Fruit fly (Drosophila melanogaster) whole organism, pupa: ENCODE measurements around the gene bnb.

Source experiments
- CG15710 ChIP-seq: fragments of 200-800 bp; sonication (Bioruptor generic); optimal IDR thresholded peaks from 2 replicates; lab custom pipeline; 2018; ENCODE audit warnings: missing biosample characterization, mild to moderate bottlenecking, missing genetic modification characterization, moderate library complexity
- CG34367 ChIP-seq: fragments of 200-800 bp; sonication (Bioruptor generic); optimal IDR thresholded peaks from 2 replicates; lab custom pipeline; 2018; ENCODE audit warnings: missing biosample characterization, mild to moderate bottlenecking, missing genetic modification characterization
- D1 ChIP-seq: fragments of 200-800 bp; sonication (Bioruptor generic); optimal IDR thresholded peaks from 2 replicates; lab custom pipeline; 2018; ENCODE audit warnings: missing biosample characterization, mild to moderate bottlenecking, missing genetic modification characterization, moderate library complexity
- Pif1B ChIP-seq: fragments of 200-800 bp; sonication (Bioruptor generic); optimal IDR thresholded peaks from 3 replicates; lab custom pipeline; 2016; ENCODE audit warnings: missing biosample characterization, missing genetic modification characterization
- Snoo ChIP-seq: fragments of 200-800 bp; sonication (Bioruptor generic); optimal IDR thresholded peaks from 3 replicates; lab custom pipeline; 2017; ENCODE audit warnings: missing biosample characterization, mild to moderate bottlenecking, missing genetic modification characterization, inconsistent platforms
- fd96Ca ChIP-seq: fragments of 200-800 bp; sonication (Bioruptor generic); IDR thresholded peaks from 3 replicates; pipeline ENCODE4 v1.3.6; 2022; ENCODE audit warnings: missing biosample characterization, missing genetic modification characterization

DNA sequence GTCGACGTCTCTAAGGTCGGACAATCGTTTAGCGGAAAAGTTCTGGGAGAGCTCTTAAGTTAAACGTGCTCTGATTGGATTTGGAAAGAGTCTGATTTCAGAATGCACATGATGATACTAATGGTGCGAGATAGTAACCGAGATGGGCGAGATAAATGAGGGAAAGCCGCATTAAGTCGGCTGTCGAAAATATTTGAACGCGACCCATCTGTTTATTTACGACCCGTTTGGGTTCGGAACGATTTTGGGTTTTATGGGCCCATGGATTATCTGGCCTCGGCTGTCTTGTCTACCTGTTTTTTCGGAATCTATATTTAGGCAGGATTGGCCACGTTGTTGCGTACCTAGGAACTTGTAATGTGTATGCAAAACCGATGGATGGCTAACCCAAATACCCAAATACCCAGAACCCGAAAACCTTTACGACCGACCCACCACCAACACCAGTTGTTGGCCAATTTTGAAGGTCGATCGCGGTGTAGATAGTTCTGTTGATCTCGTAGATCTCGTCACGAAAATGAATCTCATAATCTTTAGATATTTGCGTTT, 1.9 kb upstream of the bnb start:
- no peak for TF ChIP-seq CG15710 (tag; lab: Kevin White, UChicago)
- TF ChIP-seq CG34367 (tag; lab: Kevin White, UChicago): no peak
- TF ChIP-seq fd96Ca (GFP tag; lab: Robert Waterston, UW): no peak
- no peak for TF ChIP-seq Snoo
- no peak for TF ChIP-seq D1 (tag; lab: Kevin White, UChicago)
- TF ChIP-seq Pif1B (GFP tag; lab: Kevin White, UChicago): no peak
